In genomic region chrIII:6341878-6342453, ce11 we compare ENCODE assay signal across 1 worm cellular context.
A peak's percentile ranks its signal among the peaks of the same experiment; 100 is the strongest.
TF ChIP-seq lines count a peak whose summit lies in the region.

TSS of gene rpn-13 (minus strand) at chrIII:6341928.

TF ChIP-seq in whole organism, L1 larva, 84 proteins besides CTCF, POLR2A, EP300 and RAD21 (continued from another document):
- TF ChIP-seq nhr-76 (tag; optimal IDR thresholded peaks at IDR 0.05; lab: Kevin White, UChicago), result no peak
- TF ChIP-seq aly-2 (tag; optimal IDR thresholded peaks at IDR 0.05; lab: Kevin White, UChicago), result no peak
- TF ChIP-seq mab-9 (GFP tag; IDR thresholded peaks at IDR 0.05; lab: Robert Waterston, UW), result no peak
- peak; percentile 49 for TF ChIP-seq fos-1 (tag; optimal IDR thresholded peaks at IDR 0.05; lab: Kevin White, UChicago)
- TF ChIP-seq dpl-1 (GFP tag; optimal IDR thresholded peaks at IDR 0.05; lab: Kevin White, UChicago), result peak; percentile 22 to 64 (median 60)
- TF ChIP-seq F16B12.6 (tag; optimal IDR thresholded peaks at IDR 0.05; lab: Kevin White, UChicago), result peak; percentile 95
- no peak for TF ChIP-seq sox-4 (tag; optimal IDR thresholded peaks at IDR 0.05; lab: Kevin White, UChicago)
- TF ChIP-seq mep-1 (tag; optimal IDR thresholded peaks at IDR 0.05; lab: Kevin White, UChicago), result no peak
- TF ChIP-seq swsn-7 (tag; optimal IDR thresholded peaks at IDR 0.05; lab: Kevin White, UChicago), result peak; percentile 40
TF ChIP-seq in whole organism, L1 larva: peak in this region for 25.
